Worm (Caenorhabditis elegans) whole organism, L4/young adult: ENCODE data around the gene his-61.

Source experiments
- W03F9.2 ChIP-seq: fragments of 150-350 bp; optimal IDR thresholded peaks from 2 replicates; lab custom pipeline; 2014; ENCODE audit warnings: missing biosample characterization, missing genetic modification characterization
- dao-5 ChIP-seq: sonication (generic microtip); optimal IDR thresholded peaks from 2 replicates; lab custom pipeline; 2016; ENCODE audit warnings: missing genotype, missing genetic modification characterization, moderate library complexity, missing compliant biosample characterization
- him-1 ChIP-seq: sonication (generic microtip); optimal IDR thresholded peaks from 2 replicates; lab custom pipeline; 2016; ENCODE audit warnings: missing genotype, missing genetic modification reagents, missing genetic modification characterization, missing compliant biosample characterization

- TF ChIP-seq W03F9.2 (tag; lab: Kevin White, UChicago), result no peak
- no peak for TF ChIP-seq him-1 (tag; lab: Kevin White, UChicago)
- TF ChIP-seq dao-5 (tag; lab: Kevin White, UChicago), result no peak
These were observed 32.3 kb downstream of the his-61 start for ce11 chrIV:7453661-7454159.
